Fruit fly (Drosophila melanogaster) whole organism, pupa: ENCODE measurements around the gene GCS1.

Source experiments
- CG10348 ChIP-seq: fragments of 200-800 bp; sonication (Bioruptor generic); IDR thresholded peaks from 2 replicates; pipeline ENCODE4 v1.3.6; 2022; ENCODE audit warnings: missing biosample characterization, missing genetic modification characterization
- CG12605 ChIP-seq: fragments of 200-800 bp; sonication (Bioruptor generic); IDR thresholded peaks from 2 replicates; pipeline ENCODE4 v1.3.6; 2022; ENCODE audit warnings: missing biosample characterization, missing genetic modification characterization
- CG13204 ChIP-seq: fragments of 200-800 bp; sonication (Bioruptor generic); optimal IDR thresholded peaks from 2 replicates; lab custom pipeline; 2018; ENCODE audit warnings: missing biosample characterization, mild to moderate bottlenecking, missing genetic modification characterization, moderate library complexity
- CG14655 ChIP-seq: fragments of 200-800 bp; sonication (Bioruptor generic); optimal IDR thresholded peaks from 3 replicates; lab custom pipeline; 2017; ENCODE audit warnings: mild to moderate bottlenecking, missing biosample characterization, missing genetic modification reagents, missing genetic modification characterization
- CG15710 ChIP-seq: fragments of 200-800 bp; sonication (Bioruptor generic); optimal IDR thresholded peaks from 2 replicates; lab custom pipeline; 2018; ENCODE audit warnings: missing biosample characterization, mild to moderate bottlenecking, missing genetic modification characterization, moderate library complexity
- CG17806 ChIP-seq: fragments of 200-800 bp; sonication (Bioruptor generic); optimal IDR thresholded peaks from 2 replicates; lab custom pipeline; 2018; ENCODE audit warnings: missing biosample characterization, mild to moderate bottlenecking, missing genetic modification characterization, moderate library complexity
- CG32121 ChIP-seq: fragments of 200-800 bp; sonication (Bioruptor generic); IDR thresholded peaks from 2 replicates; pipeline ENCODE4 v1.3.6; 2022; ENCODE audit warnings: missing biosample characterization, missing genetic modification characterization
- CG34367 ChIP-seq: fragments of 200-800 bp; sonication (Bioruptor generic); optimal IDR thresholded peaks from 2 replicates; lab custom pipeline; 2018; ENCODE audit warnings: missing biosample characterization, mild to moderate bottlenecking, missing genetic modification characterization
- CG4496 ChIP-seq: fragments of 200-800 bp; sonication (Bioruptor generic); IDR thresholded peaks from 3 replicates; pipeline ENCODE4 v1.3.6; 2022; ENCODE audit warnings: missing biosample characterization, missing genetic modification characterization
- CG8159 ChIP-seq: fragments of 200-800 bp; sonication (Bioruptor generic); optimal IDR thresholded peaks from 3 replicates; lab custom pipeline; 2018; ENCODE audit warnings: missing biosample characterization, mild to moderate bottlenecking, missing genetic modification characterization, moderate library complexity
- CG8301 ChIP-seq: fragments of 200-800 bp; sonication (Bioruptor generic); optimal IDR thresholded peaks from 2 replicates; lab custom pipeline; 2018; ENCODE audit warnings: missing biosample characterization, mild to moderate bottlenecking, missing genetic modification characterization
- CG9948 ChIP-seq: fragments of 200-800 bp; sonication (Bioruptor generic); optimal IDR thresholded peaks from 2 replicates; lab custom pipeline; 2018; ENCODE audit warnings: missing biosample characterization, mild to moderate bottlenecking, missing genetic modification characterization, moderate library complexity
- D1 ChIP-seq: fragments of 200-800 bp; sonication (Bioruptor generic); optimal IDR thresholded peaks from 2 replicates; lab custom pipeline; 2018; ENCODE audit warnings: missing biosample characterization, mild to moderate bottlenecking, missing genetic modification characterization, moderate library complexity
- EcR ChIP-seq: fragments of 200-800 bp; sonication (Bioruptor generic); optimal IDR thresholded peaks from 3 replicates; lab custom pipeline; 2019; ENCODE audit warnings: missing biosample characterization, missing genetic modification characterization, mild to moderate bottlenecking, moderate library complexity, missing genetic modification reagents
- Ets98B ChIP-seq: fragments of 200-800 bp; sonication (Bioruptor generic); IDR thresholded peaks from 2 replicates; pipeline ENCODE4 v1.3.6; 2022; ENCODE audit warnings: missing biosample characterization, missing genetic modification characterization
- Pif1A ChIP-seq: fragments of 200-800 bp; sonication (Bioruptor generic); optimal IDR thresholded peaks from 3 replicates; lab custom pipeline; 2016; ENCODE audit warnings: missing biosample characterization, missing genetic modification characterization
- Pif1B ChIP-seq: fragments of 200-800 bp; sonication (Bioruptor generic); optimal IDR thresholded peaks from 3 replicates; lab custom pipeline; 2016; ENCODE audit warnings: missing biosample characterization, missing genetic modification characterization
- Snoo ChIP-seq: fragments of 200-800 bp; sonication (Bioruptor generic); optimal IDR thresholded peaks from 3 replicates; lab custom pipeline; 2017; ENCODE audit warnings: missing biosample characterization, mild to moderate bottlenecking, missing genetic modification characterization, inconsistent platforms
- fd96Ca ChIP-seq: fragments of 200-800 bp; sonication (Bioruptor generic); IDR thresholded peaks from 3 replicates; pipeline ENCODE4 v1.3.6; 2022; ENCODE audit warnings: missing biosample characterization, missing genetic modification characterization
- gl ChIP-seq: fragments of 200-800 bp; sonication (Bioruptor generic); optimal IDR thresholded peaks from 2 replicates; lab custom pipeline; 2018; ENCODE audit warnings: missing biosample characterization, mild to moderate bottlenecking, missing genetic modification characterization
- rn ChIP-seq: fragments of 200-800 bp; sonication (Bioruptor generic); IDR thresholded peaks from 2 replicates; pipeline ENCODE4 v1.3.6; 2022; ENCODE audit warnings: missing biosample characterization, missing genetic modification characterization

GCS1 gene

DNA sequence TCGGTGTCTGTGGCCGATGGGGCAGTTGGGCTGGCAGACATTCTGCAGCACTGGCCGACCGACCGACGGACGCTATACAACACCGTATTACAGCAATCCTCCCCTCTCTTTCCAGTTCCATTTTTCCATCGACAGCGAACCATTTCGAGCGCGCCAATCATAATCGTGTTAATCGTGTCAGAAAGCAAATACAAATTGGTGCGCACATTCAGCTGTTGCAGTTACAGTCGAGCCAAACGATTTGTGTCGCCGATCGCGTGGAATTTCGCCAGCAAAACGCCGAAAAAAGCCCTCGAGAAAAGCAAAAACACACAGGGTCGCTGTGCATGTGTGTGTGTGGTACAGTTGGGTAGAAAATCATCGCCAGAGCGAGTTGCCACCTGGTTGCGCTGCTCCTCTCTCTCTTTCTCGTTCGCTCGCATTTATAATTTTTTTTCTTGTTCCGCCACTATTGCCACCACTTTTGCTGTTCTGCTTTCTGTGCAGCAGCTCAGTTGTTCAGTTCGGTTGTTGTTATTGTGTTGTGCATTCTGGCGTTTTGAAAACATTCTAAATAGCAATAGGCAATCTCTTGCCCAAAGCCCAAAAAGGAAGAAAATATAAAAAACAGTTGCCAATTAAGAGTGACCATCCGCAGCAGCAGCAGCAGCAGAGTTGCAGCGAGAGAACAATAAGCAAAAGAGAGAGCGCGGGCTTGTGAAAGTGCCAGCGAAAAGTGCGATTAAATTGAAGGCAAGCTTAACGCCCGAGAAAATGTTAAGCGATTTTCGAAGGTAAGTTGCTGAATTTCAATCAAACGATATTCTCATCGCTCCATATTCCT lies 2.9 kb upstream of the GCS1 start, which contains the start of gene CG1737:
Gene CG1737 (plus strand): TSS at position 104 of the 823 bp plus-strand sequence.
- TF ChIP-seq fd96Ca (GFP tag; lab: Robert Waterston, UW) (no peak), CG4496 (peak; percentile 11; the same call in 1 of the 3 replicates), Ets98B (peak; percentile 47)

DNA sequence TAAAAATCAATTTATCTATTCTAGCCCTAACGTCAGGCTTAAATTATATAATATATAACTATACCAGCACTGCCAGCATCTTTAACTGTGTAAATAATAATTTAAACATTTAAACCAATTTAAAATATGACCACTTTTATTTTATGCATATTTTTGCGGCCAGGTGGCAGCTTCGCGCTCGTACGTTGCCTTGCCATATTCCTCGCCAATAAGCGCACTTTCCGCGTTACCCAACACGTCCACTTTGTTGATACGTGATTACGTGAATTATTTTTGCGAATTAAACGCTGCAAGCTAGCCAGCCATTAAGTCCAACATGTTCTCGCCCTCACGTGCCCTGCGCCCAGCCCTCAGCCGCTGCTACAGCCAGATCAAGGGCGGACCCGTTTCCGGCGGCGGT lies 2.0 kb upstream of the GCS1 start, which contains the start of gene NdufV3:
Gene NdufV3 (plus strand): TSS at position 219 of the 400 bp plus-strand sequence.
- TF ChIP-seq CG4496 (no peak), Pif1B (GFP tag; lab: Kevin White, UChicago) (no peak), gl (tag; lab: Kevin White, UChicago) (no peak), CG14655 (GFP tag; lab: Kevin White, UChicago) (no peak), CG9948 (tag; lab: Kevin White, UChicago) (no peak), CG17806 (tag; lab: Kevin White, UChicago) (no peak), EcR (GFP tag; lab: Kevin White, UChicago) (no peak), Snoo (tag; lab: Kevin White, UChicago) (no peak), CG10348 (GFP tag; lab: Robert Waterston, UW) (no peak), CG15710 (no peak), CG34367 (tag; lab: Kevin White, UChicago) (no peak), fd96Ca (GFP tag; lab: Robert Waterston, UW) (no peak), Pif1A (GFP tag; lab: Kevin White, UChicago) (no peak), CG12605 (GFP tag; lab: Robert Waterston, UW) (no peak), CG13204 (GFP tag; lab: Kevin White, UChicago) (no peak), Ets98B (no peak), CG8301 (tag; lab: Kevin White, UChicago) (no peak), rn (GFP tag; lab: Robert Waterston, UW) (no peak)

DNA sequence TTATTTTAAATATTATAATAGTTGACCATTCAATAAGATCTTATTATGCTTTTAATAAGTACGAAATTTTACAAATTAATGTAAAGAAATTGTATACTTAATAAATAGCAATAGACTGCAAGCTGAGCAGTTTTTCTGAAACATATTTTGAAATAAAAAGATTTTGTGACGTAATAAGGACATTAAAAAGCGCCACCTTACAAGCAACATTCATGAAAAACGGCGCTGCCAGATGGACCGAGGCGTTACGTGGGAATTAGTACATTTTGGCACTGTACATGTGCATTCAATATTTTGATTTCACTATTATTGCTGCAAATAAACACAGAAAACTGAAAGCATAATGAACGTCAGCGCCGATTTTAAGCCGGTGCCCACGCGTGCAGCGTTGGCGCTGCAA lies 1.0 kb upstream of the GCS1 start, which contains the start of gene CG1738:
Gene CG1738 (plus strand): TSS at position 221 of the 400 bp plus-strand sequence.
- TF ChIP-seq CG15710 (no peak), CG14655 (GFP tag; lab: Kevin White, UChicago) (no peak), CG4496 (no peak), CG12605 (GFP tag; lab: Robert Waterston, UW) (no peak), CG17806 (tag; lab: Kevin White, UChicago) (no peak), Pif1B (GFP tag; lab: Kevin White, UChicago) (no peak), CG13204 (GFP tag; lab: Kevin White, UChicago) (no peak)
- TF ChIP-seq, all 21 proteins: peak for 0

DNA sequence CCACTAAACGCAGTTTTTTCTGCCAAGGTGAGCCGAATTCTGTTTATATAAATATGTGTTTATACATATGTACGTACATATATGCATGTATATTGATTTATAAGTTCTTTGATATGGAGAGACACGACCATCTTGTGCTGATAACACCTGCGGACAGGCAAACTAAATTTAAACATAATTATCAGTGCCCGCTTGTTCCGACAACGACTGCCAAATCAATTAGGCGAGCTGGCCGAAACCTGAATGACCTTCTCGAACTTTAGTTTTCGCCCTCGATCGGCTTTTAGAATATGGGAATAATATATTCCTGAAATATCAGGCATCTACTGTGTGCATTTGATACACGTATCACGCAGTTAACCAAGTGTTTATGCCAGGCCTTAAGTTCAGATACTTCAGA lies 5.0 kb downstream of the GCS1 start:
- TF ChIP-seq CG34367 (tag; lab: Kevin White, UChicago) (no peak), CG4496 (no peak), EcR (GFP tag; lab: Kevin White, UChicago) (no peak), Pif1B (GFP tag; lab: Kevin White, UChicago) (no peak), gl (tag; lab: Kevin White, UChicago) (no peak), CG8159 (tag; lab: Kevin White, UChicago) (no peak)

DNA sequence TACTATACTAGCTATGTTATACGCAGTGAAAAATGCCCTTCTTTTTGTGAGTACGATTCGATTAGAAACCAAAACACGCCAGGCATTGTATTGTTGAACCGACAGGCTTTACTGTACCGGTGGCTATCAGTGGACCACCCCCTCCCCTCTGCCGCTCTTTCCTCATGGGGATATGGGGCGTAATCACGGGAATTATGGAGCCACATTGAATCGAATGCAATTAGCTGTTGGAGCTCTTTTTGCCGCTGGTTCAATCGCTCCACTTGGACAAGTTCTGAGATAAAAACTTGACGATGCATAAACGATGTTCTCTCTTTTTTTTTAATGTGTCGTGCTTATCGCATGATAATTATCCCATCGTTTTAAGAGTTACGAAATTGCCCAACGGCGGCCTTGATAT lies 5.6 kb downstream of the GCS1 start:
- TF ChIP-seq CG17806 (tag; lab: Kevin White, UChicago), result no peak
- no peak for TF ChIP-seq CG13204 (GFP tag; lab: Kevin White, UChicago)
- no peak for TF ChIP-seq Pif1B (GFP tag; lab: Kevin White, UChicago)
- no peak for TF ChIP-seq Pif1A (GFP tag; lab: Kevin White, UChicago)
- no peak for TF ChIP-seq CG10348 (GFP tag; lab: Robert Waterston, UW)
- peak; percentile 49; the same call in 2 of the 3 replicates for TF ChIP-seq CG4496
- no peak for TF ChIP-seq CG9948 (tag; lab: Kevin White, UChicago)

DNA sequence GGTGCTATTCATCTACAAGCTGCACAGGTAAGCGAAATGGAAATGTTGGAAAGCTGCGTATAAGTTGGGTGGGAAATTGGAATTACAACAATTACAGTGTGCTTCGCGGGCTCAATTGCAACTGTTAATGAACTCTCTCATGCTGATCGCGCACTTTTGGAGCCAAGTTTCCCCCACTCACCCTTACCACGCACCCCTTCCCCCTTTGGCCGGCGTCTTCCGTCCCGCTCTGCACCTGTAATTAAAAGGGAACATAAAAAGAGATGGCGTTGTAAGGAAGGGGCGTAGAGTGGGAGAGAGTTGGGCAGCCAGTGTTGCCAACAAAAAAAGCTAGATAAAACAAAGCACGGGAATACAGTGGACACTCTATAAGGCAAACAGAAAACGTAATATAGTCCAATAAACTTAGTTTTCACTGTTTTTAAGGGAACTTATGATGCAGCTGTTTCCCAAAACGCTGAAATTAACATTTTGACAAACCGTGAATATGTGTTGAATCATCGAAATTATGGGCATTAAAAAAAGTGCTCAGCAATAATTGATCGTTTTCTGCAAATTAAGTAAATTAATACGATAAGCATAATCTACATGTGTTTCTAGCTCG lies 7.0 kb downstream of the GCS1 start:
- TF ChIP-seq CG4496, result no peak
- TF ChIP-seq CG15710, result peak; percentile 26
- TF ChIP-seq CG14655 (GFP tag; lab: Kevin White, UChicago), result peak; percentile 50
- TF ChIP-seq CG8159 (tag; lab: Kevin White, UChicago), result peak; percentile 1
- TF ChIP-seq Snoo (tag; lab: Kevin White, UChicago), result no peak
- TF ChIP-seq Pif1A (GFP tag; lab: Kevin White, UChicago), result peak; percentile 32
- TF ChIP-seq EcR (GFP tag; lab: Kevin White, UChicago), result peak; percentile 26
- TF ChIP-seq CG8301 (tag; lab: Kevin White, UChicago), result peak; percentile 4
- TF ChIP-seq CG13204 (GFP tag; lab: Kevin White, UChicago), result peak; percentile 21
- TF ChIP-seq rn (GFP tag; lab: Robert Waterston, UW), result no peak
- no peak for TF ChIP-seq Ets98B
- no peak for TF ChIP-seq CG32121 (GFP tag; lab: Robert Waterston, UW)
- TF ChIP-seq CG34367 (tag; lab: Kevin White, UChicago), result no peak
- no peak for TF ChIP-seq Pif1B (GFP tag; lab: Kevin White, UChicago)
- TF ChIP-seq CG10348 (GFP tag; lab: Robert Waterston, UW), result no peak
- peak; percentile 5 for TF ChIP-seq CG9948 (tag; lab: Kevin White, UChicago)
- no peak for TF ChIP-seq CG12605 (GFP tag; lab: Robert Waterston, UW)
- TF ChIP-seq CG17806 (tag; lab: Kevin White, UChicago), result no peak
- TF ChIP-seq gl (tag; lab: Kevin White, UChicago), result no peak
- TF ChIP-seq D1, result no peak
